Worm (Caenorhabditis elegans) whole organism, midembryonic: ENCODE data around the gene evl-14.

Experiments
- T22C8.4 ChIP-seq: fragments of 200-800 bp; sonication (Bioruptor generic); IDR thresholded peaks from 2 replicates; pipeline ENCODE4 v1.3.6; 2022; ENCODE audit warnings: missing genetic modification characterization, missing compliant biosample characterization
- cog-1 ChIP-seq: sonication (generic microtip); optimal IDR thresholded peaks from 2 replicates; lab custom pipeline; 2016; ENCODE audit warnings: missing genetic modification characterization, missing compliant biosample characterization
- flt-1 ChIP-seq: fragments of 200-800 bp; sonication (Bioruptor generic); IDR thresholded peaks from 2 replicates; pipeline ENCODE4 v1.3.6; 2022; ENCODE audit warnings: missing genetic modification characterization, missing compliant biosample characterization
- klf-2 ChIP-seq: fragments of 200-800 bp; sonication (Bioruptor generic); conservative IDR thresholded peaks from 2 replicates; pipeline ENCODE4 v1.3.6; 2022; ENCODE audit warnings: missing genetic modification reagents, missing genetic modification characterization, missing compliant biosample characterization
- med-1 ChIP-seq: sonication (generic microtip); optimal IDR thresholded peaks from 2 replicates; lab custom pipeline; 2017; ENCODE audit warnings: missing genetic modification characterization, mild to moderate bottlenecking, missing compliant biosample characterization, antibody characterized with exemption, missing genetic modification reagents; ENCODE audit not compliant: insufficient read depth
- ref-1 ChIP-seq: fragments of 200-800 bp; sonication (Bioruptor generic); conservative IDR thresholded peaks from 2 replicates; pipeline ENCODE4 v1.3.6; 2022; ENCODE audit warnings: missing genetic modification reagents, missing genetic modification characterization, missing compliant biosample characterization
- tab-1 ChIP-seq: fragments of 200-800 bp; sonication (Bioruptor generic); IDR thresholded peaks from 2 replicates; pipeline ENCODE4 v1.3.6; 2022; ENCODE audit warnings: missing genetic modification characterization, missing compliant biosample characterization
- ztf-23 ChIP-seq: fragments of 200-800 bp; sonication (Bioruptor generic); IDR thresholded peaks from 2 replicates; pipeline ENCODE4 v1.3.6; 2022; ENCODE audit warnings: missing genetic modification reagents, missing genetic modification characterization, missing compliant biosample characterization
- ztf-29 ChIP-seq: fragments of 200-800 bp; sonication (Bioruptor generic); IDR thresholded peaks from 2 replicates; pipeline ENCODE4 v1.3.6; 2022; ENCODE audit warnings: missing genetic modification reagents, missing genetic modification characterization, missing compliant biosample characterization

evl-14 gene

DNA sequence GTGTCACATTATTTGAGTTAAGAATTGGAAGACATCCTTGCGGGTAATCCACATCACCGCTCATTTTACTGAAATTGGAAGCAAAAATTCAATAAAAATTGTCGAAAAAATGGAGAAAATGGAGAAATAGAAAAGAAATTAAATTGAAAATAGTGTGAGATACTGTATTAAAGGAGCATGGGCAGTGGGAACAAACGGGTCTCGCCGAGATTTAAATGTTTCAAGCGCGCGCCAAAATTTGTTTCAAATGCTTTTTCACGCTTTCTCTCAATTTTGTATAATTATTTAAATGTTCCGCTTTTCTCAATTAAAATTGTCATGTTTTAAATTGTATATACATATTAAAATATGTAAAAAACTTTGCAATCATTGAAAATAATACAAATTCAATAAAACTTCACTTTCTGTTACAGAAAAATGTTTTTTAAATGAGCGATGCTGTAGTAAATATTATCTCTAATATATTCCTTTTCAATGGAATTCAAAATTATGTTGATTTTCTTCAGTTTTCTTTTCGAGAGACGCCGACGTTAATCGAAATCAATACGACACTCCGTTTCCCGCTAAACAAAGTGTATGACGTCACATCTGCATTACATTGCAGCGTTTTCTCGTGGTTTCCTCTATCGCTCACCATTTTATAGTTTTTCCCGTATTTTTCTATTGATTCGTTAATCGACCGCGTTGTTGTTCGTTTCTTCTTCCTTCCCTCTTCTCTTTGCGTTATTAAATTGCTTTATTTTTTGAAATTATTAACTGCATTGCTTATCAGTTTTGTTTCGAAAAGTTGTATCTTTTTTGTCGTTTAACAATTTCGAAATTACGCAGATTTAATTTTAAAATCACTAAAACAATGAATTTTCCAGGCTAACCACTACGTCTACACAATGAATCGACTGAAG, at the start of gene evl-14, which contains the start of gene dcn-1:
evl-14 (minus strand) TSS at position 68 of the 902 bp plus-strand sequence.
dcn-1 (plus strand) TSS at position 852 of the 902 bp plus-strand sequence.
- TF ChIP-seq flt-1 (GFP tag; lab: Robert Waterston, UW) (peak; percentile 49; the same call in 1 of the 2 replicates), klf-2 (GFP tag; lab: Robert Waterston, UW) (no peak), cog-1 (tag; lab: Kevin White, UChicago) (peak; percentile 41), ref-1 (GFP tag; lab: Robert Waterston, UW) (no peak), T22C8.4 (GFP tag; lab: Robert Waterston, UW) (no peak), med-1 (GFP tag; lab: Kevin White, UChicago) (no peak), ztf-29 (GFP tag; lab: Robert Waterston, UW) (no peak), tab-1 (GFP tag; lab: Robert Waterston, UW) (no peak), ztf-23 (GFP tag; lab: Robert Waterston, UW) (no peak)

ce11 chrIII:4362332-4362731, 49.4 kb upstream of the evl-14 start:
- TF ChIP-seq cog-1 (tag; lab: Kevin White, UChicago), result no peak
- TF ChIP-seq flt-1 (GFP tag; lab: Robert Waterston, UW), result 0 out of 2 replicates have a peak, but pooled peaks have one; percentile 6

- TF ChIP-seq flt-1 (GFP tag; lab: Robert Waterston, UW), result no peak
- TF ChIP-seq med-1 (GFP tag; lab: Kevin White, UChicago), result no peak
- TF ChIP-seq ztf-29 (GFP tag; lab: Robert Waterston, UW), result no peak
- no peak for TF ChIP-seq ref-1 (GFP tag; lab: Robert Waterston, UW)
- TF ChIP-seq klf-2 (GFP tag; lab: Robert Waterston, UW), result no peak
- TF ChIP-seq ztf-23 (GFP tag; lab: Robert Waterston, UW), result no peak
- TF ChIP-seq tab-1 (GFP tag; lab: Robert Waterston, UW), result no peak
- no peak for TF ChIP-seq T22C8.4 (GFP tag; lab: Robert Waterston, UW)
- no peak for TF ChIP-seq cog-1 (tag; lab: Kevin White, UChicago)
These were observed 47.0 kb upstream of the evl-14 start for ce11 chrIII:4359900-4360299.

DNA sequence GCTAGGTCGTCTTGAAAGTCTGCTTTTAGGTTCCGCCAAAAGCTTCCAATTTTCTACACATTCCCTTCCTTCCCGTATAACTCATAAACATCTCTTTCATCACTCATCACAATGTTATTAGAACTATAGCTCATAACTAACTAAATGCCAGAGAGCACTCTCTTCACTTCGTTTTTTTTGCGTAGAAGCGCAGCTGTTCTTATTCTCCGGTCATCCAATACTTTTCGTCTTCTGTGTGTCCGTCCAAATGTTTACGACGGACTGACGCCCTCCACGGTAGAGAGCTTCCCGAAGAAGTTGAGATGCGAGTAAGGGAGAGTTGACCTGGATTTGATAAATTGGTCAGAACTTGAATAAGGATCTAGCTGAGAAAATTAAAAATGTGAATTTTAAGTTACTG, 46.3 kb upstream of the evl-14 start:
- no peak for TF ChIP-seq tab-1 (GFP tag; lab: Robert Waterston, UW)
- TF ChIP-seq cog-1 (tag; lab: Kevin White, UChicago), result no peak
- TF ChIP-seq ztf-29 (GFP tag; lab: Robert Waterston, UW), result no peak
- TF ChIP-seq T22C8.4 (GFP tag; lab: Robert Waterston, UW), result no peak
- no peak for TF ChIP-seq med-1 (GFP tag; lab: Kevin White, UChicago)
- TF ChIP-seq ztf-23 (GFP tag; lab: Robert Waterston, UW), result no peak

DNA sequence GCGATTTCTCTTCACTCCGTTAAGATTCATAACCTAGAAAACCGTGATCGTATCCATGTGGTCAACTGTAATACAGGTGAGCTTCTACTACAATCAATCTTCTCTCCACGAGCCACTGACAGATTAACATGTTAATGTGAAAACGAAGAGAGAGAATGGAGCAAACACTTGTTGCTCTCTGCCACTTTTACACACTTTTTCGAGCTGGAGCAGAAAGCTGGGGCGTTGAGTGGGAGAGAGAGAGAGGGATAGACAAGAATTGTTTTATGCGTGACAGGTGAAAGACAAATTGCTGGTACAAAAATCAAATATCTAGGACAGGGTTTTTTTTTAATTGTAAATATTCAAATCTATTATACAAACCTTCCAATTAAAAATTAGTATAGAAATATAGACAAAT, 45.4 kb upstream of the evl-14 start:
- TF ChIP-seq tab-1 (GFP tag; lab: Robert Waterston, UW) (no peak), ztf-29 (GFP tag; lab: Robert Waterston, UW) (no peak), flt-1 (GFP tag; lab: Robert Waterston, UW) (no peak), ref-1 (GFP tag; lab: Robert Waterston, UW) (no peak)

ce11 chrIII:4357438-4357837, 44.5 kb upstream of the evl-14 start:
- TF ChIP-seq klf-2 (GFP tag; lab: Robert Waterston, UW) (no peak), ztf-23 (GFP tag; lab: Robert Waterston, UW) (no peak), tab-1 (GFP tag; lab: Robert Waterston, UW) (no peak), ref-1 (GFP tag; lab: Robert Waterston, UW) (no peak), flt-1 (GFP tag; lab: Robert Waterston, UW) (no peak), T22C8.4 (GFP tag; lab: Robert Waterston, UW) (no peak), med-1 (GFP tag; lab: Kevin White, UChicago) (no peak), cog-1 (tag; lab: Kevin White, UChicago) (no peak), ztf-29 (GFP tag; lab: Robert Waterston, UW) (no peak)

DNA sequence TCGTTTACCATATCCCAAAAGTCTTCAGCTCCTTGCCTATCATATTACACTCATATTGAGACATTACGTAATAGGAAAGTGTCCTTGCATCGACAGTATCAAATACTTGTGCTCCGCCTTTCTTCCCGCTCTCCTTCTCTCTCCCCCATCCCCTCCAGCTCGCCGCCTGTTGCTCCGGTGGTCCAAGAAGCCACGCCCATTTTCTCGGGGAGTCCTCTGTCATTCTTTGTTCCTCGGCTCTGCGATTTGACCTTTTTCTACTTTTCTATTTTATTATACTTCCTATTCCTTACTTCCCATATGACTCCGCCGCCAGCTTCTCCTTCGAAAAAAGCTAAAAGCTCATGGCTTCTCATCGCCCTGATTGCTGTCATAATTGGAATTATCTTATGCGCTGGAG, 43.5 kb upstream of the evl-14 start, which contains the start of gene mnp-1:
mnp-1 (plus strand) TSS at position 211 of the 400 bp plus-strand sequence.
- TF ChIP-seq ref-1 (GFP tag; lab: Robert Waterston, UW) (no peak), flt-1 (GFP tag; lab: Robert Waterston, UW) (0 out of 2 replicates have a peak, but pooled peaks have one; percentile 44)

DNA sequence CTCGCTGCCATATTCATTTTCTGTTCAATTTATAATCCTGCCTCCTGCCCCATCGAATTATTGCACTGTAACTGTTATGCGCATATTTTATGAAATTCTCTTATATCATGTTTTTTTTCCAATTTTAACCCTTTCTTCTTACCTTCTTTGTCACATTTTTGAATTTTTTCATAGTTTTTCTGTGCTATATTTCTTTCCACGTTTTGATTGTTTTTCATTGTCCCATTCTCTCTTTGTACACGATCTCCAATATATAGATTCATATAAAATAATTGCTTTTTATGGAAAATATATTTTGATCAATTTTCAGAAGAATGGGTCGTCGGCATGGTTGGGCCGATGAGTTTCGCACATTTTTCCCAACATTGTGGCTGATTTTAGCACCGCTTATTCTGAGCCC, 36.9 kb upstream of the evl-14 start, which contains the start of gene B0285.6:
B0285.6 (plus strand) TSS at position 301 of the 400 bp plus-strand sequence.
- TF ChIP-seq med-1 (GFP tag; lab: Kevin White, UChicago), result no peak
- no peak for TF ChIP-seq cog-1 (tag; lab: Kevin White, UChicago)
- no peak for TF ChIP-seq tab-1 (GFP tag; lab: Robert Waterston, UW)
- TF ChIP-seq ref-1 (GFP tag; lab: Robert Waterston, UW), result no peak
- no peak for TF ChIP-seq ztf-23 (GFP tag; lab: Robert Waterston, UW)
- TF ChIP-seq T22C8.4 (GFP tag; lab: Robert Waterston, UW), result no peak
- no peak for TF ChIP-seq ztf-29 (GFP tag; lab: Robert Waterston, UW)
- TF ChIP-seq klf-2 (GFP tag; lab: Robert Waterston, UW), result no peak
- TF ChIP-seq flt-1 (GFP tag; lab: Robert Waterston, UW), result no peak

DNA sequence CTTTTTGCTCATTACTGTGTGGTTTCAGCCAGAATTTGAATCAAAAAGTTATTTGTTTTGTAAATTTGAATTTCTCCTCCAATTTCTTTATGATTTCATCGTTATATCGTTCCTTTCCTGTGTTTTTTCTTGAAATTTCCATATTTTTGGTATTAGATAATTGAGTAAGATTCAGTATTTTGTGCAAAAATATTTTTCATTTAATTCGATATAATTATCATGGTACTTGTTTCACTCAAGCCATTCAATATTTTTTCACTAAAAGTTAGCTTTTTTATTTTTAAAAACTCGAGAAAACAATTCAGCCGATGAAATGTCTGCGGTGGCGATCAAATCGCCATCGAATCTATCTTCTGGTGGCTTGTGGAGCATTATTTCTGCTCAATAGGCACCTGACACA, 32.1 kb upstream of the evl-14 start, which contains the start of gene hse-5:
hse-5 (plus strand) TSS at position 301 of the 400 bp plus-strand sequence.
- no peak for TF ChIP-seq klf-2 (GFP tag; lab: Robert Waterston, UW)
- TF ChIP-seq cog-1 (tag; lab: Kevin White, UChicago), result no peak
- TF ChIP-seq ztf-29 (GFP tag; lab: Robert Waterston, UW), result no peak
- TF ChIP-seq T22C8.4 (GFP tag; lab: Robert Waterston, UW), result no peak
- no peak for TF ChIP-seq flt-1 (GFP tag; lab: Robert Waterston, UW)
- TF ChIP-seq ztf-23 (GFP tag; lab: Robert Waterston, UW), result no peak
- no peak for TF ChIP-seq tab-1 (GFP tag; lab: Robert Waterston, UW)
- no peak for TF ChIP-seq ref-1 (GFP tag; lab: Robert Waterston, UW)
- TF ChIP-seq med-1 (GFP tag; lab: Kevin White, UChicago), result no peak
